Worm (Caenorhabditis elegans) whole organism, dauer: ENCODE results near the gene Y4C6B.3.
"Not testable (repeated sequence)": the region's sequence is repeated elsewhere in the genome, so short reads cannot be mapped to it uniquely, and the experiment has no call there.

Experiments
- unc-62 ChIP-seq: sonication (generic microtip); optimal IDR thresholded peaks from 2 replicates; lab custom pipeline; 2017; ENCODE audit warnings: missing biosample characterization, missing genetic modification reagents, missing genetic modification characterization

The Y4C6B.3 gene

ce11 chrIV:5332178-5332577 is at the start of gene Y4C6B.3:
Y4C6B.3 (plus strand) TSS chrIV:5332478.
- TF ChIP-seq unc-62 = no peak

DNA sequence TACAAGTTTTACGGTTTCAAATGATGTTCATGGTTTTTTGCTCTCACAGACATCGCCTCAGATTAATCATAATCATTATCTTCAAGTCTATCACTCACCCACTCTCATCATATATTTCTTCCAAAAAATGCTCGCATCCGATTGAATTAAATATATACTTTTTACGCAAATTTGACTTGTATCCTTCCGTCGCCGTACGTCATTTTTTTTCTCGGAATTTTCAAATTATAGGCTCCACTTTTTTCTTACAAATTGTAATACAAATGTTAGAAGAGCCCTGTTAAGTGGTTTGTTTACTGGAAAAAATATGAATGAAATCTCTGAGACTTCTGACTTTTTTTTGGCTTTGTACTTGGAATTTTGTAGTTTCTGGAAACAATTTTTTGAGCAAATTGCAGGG is 45.1 kb upstream of the Y4C6B.3 start:
- no peak for TF ChIP-seq unc-62

ce11 chrIV:5288932-5289331 is 43.3 kb upstream of the Y4C6B.3 start:
- no peak for TF ChIP-seq unc-62

- no peak for TF ChIP-seq unc-62
These were observed 41.7 kb upstream of the Y4C6B.3 start, which contains the start of gene nlp-47 for ce11 chrIV:5290547-5290946. nlp-47 (plus strand) TSS chrIV:5290847.

DNA sequence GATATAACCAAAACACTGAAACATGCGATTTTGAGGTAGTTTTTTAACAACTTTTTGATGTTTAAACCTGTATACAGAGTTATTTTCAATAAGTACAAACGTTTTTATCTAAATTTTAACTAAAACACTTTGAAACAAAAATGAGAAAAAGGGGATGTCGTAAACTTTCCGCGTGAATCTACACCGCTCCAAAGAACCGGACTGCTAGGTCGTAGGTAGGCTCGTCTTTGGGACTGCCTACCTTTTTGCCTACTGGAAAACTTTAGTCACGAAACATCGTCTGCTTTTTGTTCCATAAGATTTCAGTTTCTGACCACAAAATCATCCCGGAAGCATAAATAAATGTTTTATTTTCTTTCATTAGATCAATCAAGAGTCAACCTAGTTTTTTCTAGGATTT is 41.1 kb upstream of the Y4C6B.3 start:
- no peak for TF ChIP-seq unc-62

DNA sequence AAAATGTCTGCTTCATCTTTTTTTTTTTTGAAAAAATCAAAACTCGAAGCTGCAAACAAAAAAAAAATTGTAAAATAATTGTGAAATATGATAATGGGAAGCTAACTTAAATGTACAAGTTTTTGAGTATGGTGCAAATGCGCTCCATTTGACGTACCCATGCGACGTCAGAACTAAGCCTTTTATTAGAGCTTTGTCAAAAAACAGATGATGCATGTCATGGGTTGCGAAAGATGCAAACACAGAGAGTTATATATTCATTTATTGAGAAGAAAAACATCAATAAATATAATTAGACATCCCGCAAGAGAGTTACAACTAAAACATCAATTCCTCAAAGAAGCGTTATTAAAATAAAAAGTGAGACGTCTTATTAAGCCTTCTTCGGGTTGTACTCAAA is 37.8 kb upstream of the Y4C6B.3 start:
- TF ChIP-seq unc-62 = no peak

ce11 chrIV:5295240-5295639 is 37.0 kb upstream of the Y4C6B.3 start, which contains the start of gene msp-51:
msp-51 (minus strand) TSS chrIV:5295340.
- TF ChIP-seq unc-62 = not testable (repeated sequence)

DNA sequence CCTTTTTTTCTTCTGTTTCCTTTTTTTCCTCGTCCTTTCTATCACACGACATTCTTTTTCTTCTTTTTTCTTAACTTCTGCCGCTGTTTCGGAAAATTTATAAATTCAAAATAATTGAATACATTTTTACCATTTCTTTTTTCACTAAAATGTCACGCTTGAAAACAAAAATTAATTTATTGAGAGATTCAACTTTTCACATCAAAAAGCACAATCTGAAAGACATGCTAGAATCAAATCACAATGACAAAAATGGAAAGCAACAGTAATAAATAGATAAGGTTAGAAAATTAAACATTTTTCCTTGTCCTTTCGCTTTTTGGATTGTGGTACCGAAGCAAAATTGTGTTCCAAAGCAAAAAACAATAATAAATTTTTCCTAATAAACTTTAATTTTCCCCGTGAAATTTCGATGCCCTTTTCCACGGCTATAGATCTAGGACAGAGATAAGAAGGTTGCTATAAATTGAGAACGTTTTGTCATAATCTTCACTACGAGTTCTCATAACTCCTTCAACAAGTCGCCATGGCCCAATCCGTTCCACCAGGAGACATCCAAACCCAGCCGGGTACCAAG is 34.8 kb upstream of the Y4C6B.3 start, which contains the start of the genes ZK354.6 and msp-113:
ZK354.6 (minus strand) TSS at position 101 of the 577 bp plus-strand sequence.
msp-113 (plus strand) TSS at position 527 of the 577 bp plus-strand sequence.
- TF ChIP-seq unc-62 = no peak

- no peak for TF ChIP-seq unc-62
These were observed 29.2 kb upstream of the Y4C6B.3 start, which contains the start of gene ZK354.7 for ce11 chrIV:5303030-5303429. ZK354.7 (minus strand) TSS chrIV:5303130.

DNA sequence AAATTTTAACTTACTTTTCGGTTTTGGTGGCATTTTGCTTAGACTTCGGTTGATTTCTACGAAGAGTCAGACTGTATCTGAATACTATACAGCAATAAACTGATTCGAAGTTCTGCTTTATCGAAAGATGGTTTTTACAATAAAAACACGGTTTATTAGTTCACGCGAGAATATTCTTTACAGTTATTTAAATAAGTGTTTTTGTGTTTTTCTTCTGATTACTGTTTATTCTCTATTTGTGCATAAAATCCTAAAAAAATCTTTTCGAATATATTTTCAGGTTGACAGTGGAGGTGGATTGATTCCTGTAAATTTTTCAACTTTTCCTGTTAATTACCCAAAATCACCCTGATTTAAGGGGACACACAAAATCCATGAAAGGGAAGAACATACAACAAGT is 26.2 kb upstream of the Y4C6B.3 start, which contains the start of gene ZK354.8:
ZK354.8 (minus strand) TSS at position 101 of the 400 bp plus-strand sequence.
- no peak for TF ChIP-seq unc-62

ce11 chrIV:5308046-5308643 is 24.1 kb upstream of the Y4C6B.3 start, which contains the start of the genes ZK354.9 and msp-58:
ZK354.9 (minus strand) TSS chrIV:5308146.
msp-58 (plus strand) TSS chrIV:5308593.
- TF ChIP-seq unc-62 = not testable (repeated sequence)

ce11 chrIV:5309742-5310141 is 22.5 kb upstream of the Y4C6B.3 start, which contains the start of gene ZK354.3:
ZK354.3 (plus strand) TSS chrIV:5310042.
- TF ChIP-seq unc-62 = no peak

DNA sequence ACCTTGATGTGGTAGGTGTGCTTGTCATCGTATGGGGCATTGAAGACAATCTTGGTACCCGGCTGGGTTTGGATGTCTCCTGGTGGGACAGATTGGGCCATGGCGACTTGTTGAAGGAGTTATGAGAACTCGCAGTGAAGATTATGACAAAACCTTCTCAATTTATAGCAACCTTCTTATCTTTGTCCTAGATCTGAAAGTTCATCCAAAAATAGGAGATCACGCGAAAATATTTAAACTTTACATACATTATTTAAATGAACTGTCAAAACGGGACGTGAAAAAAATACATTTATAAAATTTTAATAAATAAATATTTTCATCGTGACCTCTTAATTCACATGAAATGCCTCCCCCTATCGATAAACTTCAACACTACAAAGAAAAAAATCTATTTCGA is 19.3 kb upstream of the Y4C6B.3 start, which contains the start of the genes msp-59 and ZK354.2:
msp-59 (minus strand) TSS at position 101 of the 400 bp plus-strand sequence.
ZK354.2 (plus strand) TSS at position 395 of the 400 bp plus-strand sequence.
- not testable (repeated sequence) for TF ChIP-seq unc-62

DNA sequence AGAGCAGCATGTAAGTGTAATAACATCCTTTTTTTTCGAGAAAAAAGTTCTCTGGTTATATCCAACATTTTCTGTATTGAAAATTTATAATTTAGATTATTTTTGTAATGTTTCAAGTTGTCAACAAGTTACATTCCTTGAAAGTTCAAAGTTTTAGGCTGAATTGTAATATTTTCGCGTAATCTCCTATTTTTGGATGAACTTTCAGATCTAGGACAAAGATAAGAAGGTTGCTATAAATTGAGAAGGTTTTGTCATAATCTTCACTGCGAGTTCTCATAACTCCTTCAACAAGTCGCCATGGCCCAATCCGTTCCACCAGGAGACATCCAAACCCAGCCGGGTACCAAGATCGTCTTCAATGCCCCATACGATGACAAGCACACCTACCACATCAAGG is 16.1 kb upstream of the Y4C6B.3 start, which contains the start of gene msp-65:
msp-65 (plus strand) TSS at position 301 of the 400 bp plus-strand sequence.
- TF ChIP-seq unc-62 = not testable (repeated sequence)

DNA sequence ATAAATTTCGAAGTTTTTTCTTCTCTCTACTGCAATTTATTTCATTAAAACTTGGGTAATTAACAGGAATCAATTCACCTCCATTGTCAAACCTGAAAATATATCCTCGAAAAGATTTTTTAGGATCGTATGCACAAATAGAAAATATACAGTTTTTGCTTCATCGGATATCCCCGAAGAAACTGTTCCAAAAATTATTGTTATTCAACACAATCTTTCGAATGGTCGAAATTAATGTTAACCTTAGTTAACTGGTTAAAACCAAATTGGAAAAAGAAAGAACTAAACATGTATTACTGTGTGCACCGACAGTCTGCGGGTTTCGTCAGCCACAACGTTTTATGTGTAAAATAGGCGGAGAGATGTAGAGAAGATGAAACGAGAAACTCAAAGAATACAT is 15.2 kb upstream of the Y4C6B.3 start:
- TF ChIP-seq unc-62 = no peak

- TF ChIP-seq unc-62 = no peak
These were observed 13.4 kb upstream of the Y4C6B.3 start, which contains the start of gene slc-46A for ce11 chrIV:5318835-5319303. slc-46A (plus strand) TSS chrIV:5319253.

- no peak for TF ChIP-seq unc-62
These were observed 6.1 kb upstream of the Y4C6B.3 start, which contains the start of gene Y4C6B.4 for ce11 chrIV:5326144-5326543. Y4C6B.4 (plus strand) TSS chrIV:5326444.
